Worm (Caenorhabditis elegans): ENCODE data around the gene B0454.5.

DNA sequence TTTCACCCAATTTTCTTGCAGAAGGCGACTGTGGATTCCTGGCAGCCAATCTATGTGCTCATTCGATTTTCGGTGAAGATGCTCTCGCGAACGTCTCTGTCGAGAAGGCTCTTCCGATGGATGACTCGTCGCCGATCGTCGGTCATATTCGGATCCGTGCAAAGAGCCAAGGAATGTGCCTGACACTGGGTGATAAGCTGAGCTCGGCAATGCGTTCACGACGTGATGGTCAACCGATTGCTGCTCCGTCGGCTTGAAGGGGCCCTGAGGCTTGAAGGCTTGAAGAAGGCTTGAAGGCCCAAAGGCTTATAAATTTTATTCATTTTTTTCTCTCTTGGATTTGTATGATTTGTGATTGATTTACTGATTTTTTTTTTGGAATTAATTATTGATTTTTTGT, 48.5 kb downstream of the B0454.5 start:
- no peak for TF ChIP-seq ZK546.5 (tag; optimal IDR thresholded peaks at IDR 0.05)
- TF ChIP-seq nhr-6 (tag; optimal IDR thresholded peaks at IDR 0.05): no peak
